Fruit fly (Drosophila melanogaster) whole organism, embryonic: ENCODE results near the gene CG43680.

Experiments used
- CG10147 ChIP-seq: fragments of 200-800 bp; sonication (Bioruptor generic); optimal IDR thresholded peaks from 2 replicates; lab custom pipeline; 2019; ENCODE audit warnings: missing biosample characterization, mild to moderate bottlenecking, missing genetic modification characterization, moderate library complexity
- CG10543 ChIP-seq: fragments of 200-800 bp; sonication (Bioruptor generic); optimal IDR thresholded peaks from 3 replicates; lab custom pipeline; 2017; ENCODE audit warnings: missing biosample characterization, mild to moderate bottlenecking, missing genetic modification characterization, moderate library complexity
- CG11398 ChIP-seq: fragments of 200-800 bp; sonication (Bioruptor generic); optimal IDR thresholded peaks from 2 replicates; lab custom pipeline; 2016; ENCODE audit warnings: missing biosample characterization, missing genetic modification characterization
- CG12219 ChIP-seq: fragments of 200-800 bp; sonication (Bioruptor generic); optimal IDR thresholded peaks from 3 replicates; lab custom pipeline; 2018; ENCODE audit warnings: missing biosample characterization, mild to moderate bottlenecking, missing genetic modification characterization
- CG13123 ChIP-seq: fragments of 200-800 bp; sonication (Bioruptor generic); optimal IDR thresholded peaks from 2 replicates; lab custom pipeline; 2016; ENCODE audit warnings: missing biosample characterization, missing genetic modification characterization
- CG13424 ChIP-seq: fragments of 200-800 bp; sonication (Bioruptor generic); optimal IDR thresholded peaks from 2 replicates; lab custom pipeline; 2019; ENCODE audit warnings: missing biosample characterization, mild to moderate bottlenecking, missing genetic modification characterization, moderate library complexity
- CG14860 ChIP-seq: fragments of 200-800 bp; sonication (Bioruptor generic); IDR thresholded peaks from 3 replicates; pipeline ENCODE4 v1.3.6; 2022; ENCODE audit warnings: missing biosample characterization, missing genetic modification characterization; ENCODE audit not compliant: partially characterized antibody
- CG15514 ChIP-seq: fragments of 200-800 bp; sonication (Bioruptor generic); optimal IDR thresholded peaks from 3 replicates; lab custom pipeline; 2017; ENCODE audit warnings: missing biosample characterization, missing genetic modification characterization, mild to moderate bottlenecking, moderate library complexity, missing genetic modification reagents
- CG1603 ChIP-seq: fragments of 200-800 bp; sonication (Bioruptor generic); optimal IDR thresholded peaks from 2 replicates; lab custom pipeline; 2019; ENCODE audit warnings: missing biosample characterization, mild to moderate bottlenecking, missing genetic modification characterization, moderate library complexity
- CG17829 ChIP-seq: fragments of 200-800 bp; optimal IDR thresholded peaks from 2 replicates; lab custom pipeline; 2019; ENCODE audit warnings: missing biosample characterization, mild to moderate bottlenecking, missing genetic modification characterization, moderate library complexity
- CG2199 ChIP-seq: fragments of 200-800 bp; sonication (Bioruptor generic); IDR thresholded peaks from 3 replicates; pipeline ENCODE4 v1.3.6; 2022; ENCODE audit warnings: missing biosample characterization, missing genetic modification characterization
- CG3281 ChIP-seq: fragments of 200-800 bp; sonication (Bioruptor generic); optimal IDR thresholded peaks from 3 replicates; lab custom pipeline; 2017; ENCODE audit warnings: missing biosample characterization, mild to moderate bottlenecking, missing genetic modification characterization
- CG7372 ChIP-seq: fragments of 200-800 bp; sonication (Bioruptor generic); IDR thresholded peaks from 2 replicates; pipeline ENCODE4 v1.3.6; 2022; ENCODE audit warnings: missing biosample characterization, missing genetic modification characterization
- CG7928 ChIP-seq: fragments of 200-800 bp; sonication (Bioruptor generic); optimal IDR thresholded peaks from 2 replicates; lab custom pipeline; 2017; ENCODE audit warnings: missing biosample characterization, mild to moderate bottlenecking, missing genetic modification characterization
- CG8089 ChIP-seq: fragments of 200-800 bp; sonication (Bioruptor generic); optimal IDR thresholded peaks from 3 replicates; lab custom pipeline; 2016; ENCODE audit warnings: missing biosample characterization, missing genetic modification characterization
- CG9817 ChIP-seq: fragments of 200-800 bp; sonication (Bioruptor generic); optimal IDR thresholded peaks from 2 replicates; lab custom pipeline; 2018; ENCODE audit warnings: missing biosample characterization, mild to moderate bottlenecking, missing genetic modification characterization, moderate library complexity
- Dek ChIP-seq: fragments of 200-800 bp; sonication (Bioruptor generic); optimal IDR thresholded peaks from 3 replicates; lab custom pipeline; 2019; ENCODE audit warnings: missing biosample characterization, mild to moderate bottlenecking, missing genetic modification characterization, moderate library complexity
- Gug ChIP-seq: fragments of 200-800 bp; sonication (Bioruptor generic); IDR thresholded peaks from 4 replicates; pipeline ENCODE4 v1.3.6; 2022; ENCODE audit warnings: missing biosample characterization, missing genetic modification characterization
- HLH3B ChIP-seq: fragments of 200-800 bp; sonication (Bioruptor generic); IDR thresholded peaks from 2 replicates; pipeline ENCODE4 v1.3.6; 2022; ENCODE audit warnings: missing biosample characterization, missing genetic modification characterization
- Hmx ChIP-seq: fragments of 200-800 bp; sonication (Bioruptor generic); optimal IDR thresholded peaks from 2 replicates; lab custom pipeline; 2016; ENCODE audit warnings: missing biosample characterization, missing genetic modification characterization
- MTF-1 ChIP-seq: fragments of 200-800 bp; sonication (Bioruptor generic); optimal IDR thresholded peaks from 2 replicates; lab custom pipeline; 2018; ENCODE audit warnings: missing biosample characterization, mild to moderate bottlenecking, missing genetic modification characterization, borderline replicate concordance
- Nf-YA ChIP-seq: fragments of 200-800 bp; sonication (Bioruptor generic); IDR thresholded peaks from 2 replicates; pipeline ENCODE4 v1.3.6; 2022; ENCODE audit warnings: missing biosample characterization, missing genetic modification characterization
- Ptx1 ChIP-seq: fragments of 200-800 bp; sonication (Bioruptor generic); IDR thresholded peaks from 2 replicates; pipeline ENCODE4 v1.3.6; 2022; ENCODE audit warnings: missing biosample characterization, missing genetic modification characterization
- Spps ChIP-seq: fragments of 200-800 bp; sonication (Bioruptor generic); optimal IDR thresholded peaks from 2 replicates; lab custom pipeline; 2018; ENCODE audit warnings: missing biosample characterization, mild to moderate bottlenecking, missing genetic modification characterization
- al ChIP-seq: fragments of 200-800 bp; sonication (Bioruptor generic); IDR thresholded peaks from 2 replicates; pipeline ENCODE4 v1.3.6; 2022; ENCODE audit warnings: missing biosample characterization, missing genetic modification characterization
- ato ChIP-seq: fragments of 200-800 bp; sonication (Bioruptor generic); IDR thresholded peaks from 2 replicates; pipeline ENCODE4 v1.3.6; 2022; ENCODE audit warnings: missing biosample characterization, missing genetic modification characterization; ENCODE audit not compliant: partially characterized antibody
- bigmax ChIP-seq: fragments of 200-800 bp; sonication (Bioruptor generic); optimal IDR thresholded peaks from 2 replicates; lab custom pipeline; 2018; ENCODE audit warnings: missing biosample characterization, mild to moderate bottlenecking, missing genetic modification characterization
- cwo ChIP-seq: fragments of 200-800 bp; sonication (Bioruptor generic); optimal IDR thresholded peaks from 3 replicates; lab custom pipeline; 2017; ENCODE audit warnings: missing biosample characterization, missing genetic modification characterization, mild to moderate bottlenecking, moderate library complexity, missing genetic modification reagents
- gcm2 ChIP-seq: fragments of 200-800 bp; sonication (Bioruptor generic); optimal IDR thresholded peaks from 2 replicates; lab custom pipeline; 2016; ENCODE audit warnings: missing biosample characterization, missing genetic modification characterization
- gem ChIP-seq: fragments of 200-800 bp; sonication (Bioruptor generic); optimal IDR thresholded peaks from 2 replicates; lab custom pipeline; 2019; ENCODE audit warnings: missing biosample characterization, mild to moderate bottlenecking, missing genetic modification characterization, moderate library complexity
- jumu ChIP-seq: fragments of 200-800 bp; sonication (Bioruptor generic); optimal IDR thresholded peaks from 3 replicates; lab custom pipeline; 2016; ENCODE audit warnings: missing biosample characterization, missing genetic modification characterization
- lab ChIP-seq: fragments of 200-800 bp; sonication (Bioruptor generic); optimal IDR thresholded peaks from 3 replicates; lab custom pipeline; 2017; ENCODE audit warnings: missing biosample characterization, missing genetic modification characterization, mild to moderate bottlenecking, moderate library complexity, missing genetic modification reagents
- lov ChIP-seq, 2 experiments: fragments of 200-800 bp in 1 of 2; fragments of >200 bp in 1 of 2; sonication (Bioruptor generic) in 1 of 2; IDR thresholded peaks in 1 of 2; optimal IDR thresholded peaks in 1 of 2; 2 replicates in 1 of 2; 3 replicates in 1 of 2; pipeline versions ENCODE4 v1.3.6 to Lab custom; 2017 to 2022; ENCODE audit warnings: missing biosample characterization in 1 of 2, missing genetic modification characterization in 1 of 2
- nerfin-2 ChIP-seq: fragments of 200-800 bp; sonication (Bioruptor generic); IDR thresholded peaks from 2 replicates; pipeline ENCODE4 v1.3.6; 2022; ENCODE audit warnings: missing biosample characterization, missing genetic modification characterization; ENCODE audit not compliant: partially characterized antibody
- onecut ChIP-seq: fragments of 200-800 bp; sonication (Bioruptor generic); IDR thresholded peaks from 2 replicates; pipeline ENCODE4 v1.3.6; 2022; ENCODE audit warnings: missing biosample characterization, missing genetic modification characterization
- pnt ChIP-seq: fragments of 200-800 bp; sonication (Bioruptor generic); optimal IDR thresholded peaks from 3 replicates; lab custom pipeline; 2016; ENCODE audit warnings: missing biosample characterization, missing genetic modification characterization
- pros ChIP-seq: fragments of 200-800 bp; sonication (Bioruptor generic); optimal IDR thresholded peaks from 3 replicates; lab custom pipeline; 2019; ENCODE audit warnings: missing biosample characterization, mild to moderate bottlenecking, missing genetic modification characterization, moderate library complexity
- salm ChIP-seq: fragments of 200-800 bp; sonication (Bioruptor generic); optimal IDR thresholded peaks from 2 replicates; lab custom pipeline; 2018; ENCODE audit warnings: missing biosample characterization, mild to moderate bottlenecking, missing genetic modification characterization
- sens ChIP-seq: fragments of 200-800 bp; sonication (Bioruptor generic); peaks from one replicate; lab custom pipeline; 2016; ENCODE audit warnings: missing biosample characterization, missing genetic modification characterization
- seq ChIP-seq: fragments of 200-800 bp; sonication (Bioruptor generic); IDR thresholded peaks from 2 replicates; pipeline ENCODE4 v1.3.6; 2022; ENCODE audit warnings: missing biosample characterization, missing genetic modification characterization
- shn ChIP-seq: fragments of 200-800 bp; sonication (Bioruptor generic); optimal IDR thresholded peaks from 3 replicates; lab custom pipeline; 2016; ENCODE audit warnings: missing biosample characterization, missing genetic modification characterization
- sna ChIP-seq: fragments of 200-800 bp; sonication (Bioruptor generic); IDR thresholded peaks from 2 replicates; pipeline ENCODE4 v1.3.6; 2022; ENCODE audit warnings: missing biosample characterization, missing genetic modification characterization; ENCODE audit not compliant: partially characterized antibody
- sqz ChIP-seq: fragments of 200-800 bp; sonication (Bioruptor generic); optimal IDR thresholded peaks from 3 replicates; lab custom pipeline; 2018; ENCODE audit warnings: missing biosample characterization, mild to moderate bottlenecking, missing genetic modification characterization
- tgo ChIP-seq: fragments of 200-800 bp; sonication (Bioruptor generic); IDR thresholded peaks from 3 replicates; pipeline ENCODE4 v1.3.6; 2022; ENCODE audit warnings: missing biosample characterization, missing genetic modification characterization
- tna ChIP-seq: fragments of 200-800 bp; sonication (Bioruptor generic); IDR thresholded peaks from 2 replicates; pipeline ENCODE4 v1.3.6; 2022; ENCODE audit warnings: missing biosample characterization, missing genetic modification characterization; ENCODE audit not compliant: partially characterized antibody
- vnd ChIP-seq: fragments of 200-800 bp; sonication (Bioruptor generic); IDR thresholded peaks from 3 replicates; pipeline ENCODE4 v1.3.6; 2022; ENCODE audit warnings: missing biosample characterization, missing genetic modification characterization; ENCODE audit not compliant: partially characterized antibody
- zen ChIP-seq: fragments of 200-800 bp; sonication (Bioruptor generic); optimal IDR thresholded peaks from 3 replicates; lab custom pipeline; 2018; ENCODE audit warnings: missing biosample characterization, mild to moderate bottlenecking, missing genetic modification characterization, moderate library complexity
- zfh2 ChIP-seq: fragments of 200-800 bp; sonication (Bioruptor generic); optimal IDR thresholded peaks from 2 replicates; lab custom pipeline; 2016; ENCODE audit warnings: missing biosample characterization, missing genetic modification characterization

CG43680 gene

dm6 chr3L:15013957-15014692 lies 39.0 kb downstream of the CG43680 start, which contains the start of gene Reck (continued):
- TF ChIP-seq CG12219 (GFP tag; lab: Kevin White, UChicago) (peak; percentile 72), gem (tag; lab: Kevin White, UChicago) (peak; percentile 90), zen (tag; lab: Kevin White, UChicago) (peak; percentile 81), ato (GFP tag; lab: Robert Waterston, UW) (no peak), shn (GFP tag; lab: Kevin White, UChicago) (no peak), lov (optimal IDR thresholded peaks at IDR 0.05; lab: Kevin White, UChicago) (no peak), lov (GFP tag; IDR thresholded peaks at IDR 0.05; lab: Robert Waterston, UW) (peak; percentile 85; the same call in 2 of the 3 replicates), Dek (tag; lab: Kevin White, UChicago) (peak; percentile 27), Ptx1 (GFP tag; lab: Robert Waterston, UW) (peak; percentile 68), CG13123 (peak; percentile 67), salm (tag; lab: Kevin White, UChicago) (peak; percentile 63), CG9817 (peak; percentile 58), CG14860 (GFP tag; lab: Robert Waterston, UW) (no peak), onecut (GFP tag; lab: Robert Waterston, UW) (peak; percentile 78), tgo (peak; percentile 72), gcm2 (GFP tag; lab: Kevin White, UChicago) (peak; percentile 12), jumu (GFP tag; lab: Kevin White, UChicago) (no peak), CG13424 (tag; lab: Kevin White, UChicago) (peak; percentile 81), CG10543 (GFP tag; lab: Kevin White, UChicago) (peak; percentile 52), sna (no peak), MTF-1 (GFP tag; lab: Kevin White, UChicago) (peak; percentile 77), CG8089 (peak; percentile 44), Gug (GFP tag; lab: Robert Waterston, UW) (peak; percentile 64; the same call in 2 of the 4 replicates), Hmx (GFP tag; lab: Kevin White, UChicago) (no peak), nerfin-2 (no peak), HLH3B (GFP tag; lab: Robert Waterston, UW) (peak; percentile 89), Nf-YA (peak; percentile 78), seq (peak; percentile 70; the same call in 1 of the 2 replicates), pnt (peak; percentile 32), CG17829 (tag; lab: Kevin White, UChicago) (peak; percentile 89), CG15514 (peak; percentile 76), al (GFP tag; lab: Robert Waterston, UW) (peak; percentile 74), CG11398 (GFP tag; lab: Kevin White, UChicago) (no peak), CG10147 (peak; percentile 76), CG7928 (GFP tag; lab: Kevin White, UChicago) (peak; percentile 5), pros (no peak), sqz (peak; percentile 74), vnd (GFP tag; lab: Robert Waterston, UW) (no peak), lab (GFP tag; lab: Kevin White, UChicago) (peak; percentile 90), cwo (GFP tag; lab: Kevin White, UChicago) (peak; percentile 76), Spps (peak; percentile 88), CG7372 (GFP tag; lab: Robert Waterston, UW) (peak; percentile 59), CG1603 (tag; lab: Kevin White, UChicago) (peak; percentile 40), tna (GFP tag; lab: Robert Waterston, UW) (no peak), zfh2 (GFP tag; lab: Kevin White, UChicago) (no peak), bigmax (GFP tag; lab: Kevin White, UChicago) (no peak), CG2199 (GFP tag; lab: Robert Waterston, UW) (peak; percentile 80), sens (GFP tag; lab: Kevin White, UChicago) (peak; percentile 93), CG3281 (GFP tag; lab: Kevin White, UChicago) (peak; percentile 84)
